Fruit fly (Drosophila melanogaster): ENCODE measurements around the gene Rab7.

Rab7 gene

DNA sequence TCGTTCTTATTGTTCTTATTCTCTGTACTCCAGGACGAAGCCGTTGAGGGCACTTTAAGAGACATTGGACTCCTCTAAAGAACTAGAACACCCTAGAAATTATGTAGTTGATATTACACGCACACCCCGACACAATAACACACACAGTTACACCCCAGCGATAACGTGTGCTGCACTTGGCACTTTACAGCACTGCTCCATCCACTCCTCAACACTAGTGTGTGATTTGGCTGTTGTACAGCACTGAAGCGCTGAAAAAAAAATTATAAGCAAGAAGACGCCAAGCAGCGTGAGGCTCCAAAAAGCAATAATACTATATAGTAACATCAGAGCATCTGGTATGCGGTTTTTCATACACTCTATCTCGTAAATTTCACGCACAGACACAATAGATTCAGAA, 31.9 kb upstream of the Rab7 start:
- TF ChIP-seq woc (GFP tag; optimal IDR thresholded peaks at IDR 0.05) (no peak), Dif (GFP tag; optimal IDR thresholded peaks at IDR 0.05; ENCODE audit: partially characterized antibody) (no peak), tai (GFP tag; optimal IDR thresholded peaks at IDR 0.05) (no peak), Hr78 (GFP tag; optimal IDR thresholded peaks at IDR 0.05) (no peak), sv (GFP tag; optimal IDR thresholded peaks at IDR 0.05) (no peak), Sp1 (GFP tag; optimal IDR thresholded peaks at IDR 0.05) (no peak), h (GFP tag; optimal IDR thresholded peaks at IDR 0.05) (no peak), jim (GFP tag; optimal IDR thresholded peaks at IDR 0.05) (no peak), Rel (GFP tag; optimal IDR thresholded peaks at IDR 0.05) (no peak), Rel (tag; optimal IDR thresholded peaks at IDR 0.05) (no peak), Vsx2 (GFP tag; optimal IDR thresholded peaks at IDR 0.05; ENCODE audit: partially characterized antibody) (no peak)

DNA sequence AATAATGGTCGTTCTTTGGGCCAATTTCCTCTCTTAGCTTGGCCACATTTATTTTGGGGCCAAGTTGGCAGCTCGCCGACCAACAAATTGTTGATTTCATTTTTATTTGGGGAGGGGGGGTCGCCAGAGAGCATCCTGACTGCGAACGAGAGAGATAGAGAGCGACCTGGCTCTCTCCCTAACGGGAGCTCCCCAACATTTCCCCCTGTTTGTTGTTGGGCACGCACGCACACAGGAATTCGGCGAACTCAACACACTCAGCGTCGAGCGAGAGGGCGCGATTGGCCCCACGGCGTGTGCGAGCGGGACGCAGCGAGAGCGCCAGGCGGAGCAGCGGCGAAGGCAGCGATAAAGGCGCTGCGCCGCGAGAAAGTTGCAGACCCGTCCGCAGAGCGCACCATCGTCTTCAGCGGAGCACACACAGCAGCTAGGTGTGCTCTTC, 30.0 kb upstream of the Rab7 start, which contains the start of gene CG31140:
Gene CG31140, plus strand, starts transcription at position 400 of the 442 bp plus-strand sequence.
- TF ChIP-seq HLH106 (tag; optimal IDR thresholded peaks at IDR 0.05), result no peak
- peak; percentile 26 for TF ChIP-seq Sp1 (GFP tag; optimal IDR thresholded peaks at IDR 0.05)
- no peak for TF ChIP-seq dmrt93B (GFP tag; optimal IDR thresholded peaks at IDR 0.05)
- TF ChIP-seq CrebA (GFP tag; optimal IDR thresholded peaks at IDR 0.05; ENCODE audit: borderline replicate concordance), result no peak
- TF ChIP-seq N (GFP tag; optimal IDR thresholded peaks at IDR 0.05), result no peak
- TF ChIP-seq Dif (GFP tag; optimal IDR thresholded peaks at IDR 0.05; ENCODE audit: partially characterized antibody), result peak; percentile 43
- TF ChIP-seq Mio (GFP tag; optimal IDR thresholded peaks at IDR 0.05), result no peak
- no peak for TF ChIP-seq tai (GFP tag; optimal IDR thresholded peaks at IDR 0.05)
- no peak for TF ChIP-seq psq (GFP tag; optimal IDR thresholded peaks at IDR 0.05)
- no peak for TF ChIP-seq woc (GFP tag; optimal IDR thresholded peaks at IDR 0.05)
- no peak for TF ChIP-seq Hnf4 (GFP tag; optimal IDR thresholded peaks at IDR 0.05)
- no peak for TF ChIP-seq sv (GFP tag; optimal IDR thresholded peaks at IDR 0.05)
- TF ChIP-seq GATAd (GFP tag; optimal IDR thresholded peaks at IDR 0.05), result no peak
- no peak for TF ChIP-seq brk (GFP tag; optimal IDR thresholded peaks at IDR 0.05)
- TF ChIP-seq fru (GFP tag; optimal IDR thresholded peaks at IDR 0.05), result no peak
- TF ChIP-seq pan (optimal IDR thresholded peaks at IDR 0.05), result no peak
- peak in 1 of 2 experiments; percentile 6 for TF ChIP-seq dl (GFP tag; optimal IDR thresholded peaks at IDR 0.05; ENCODE audit: insufficient read depth in 1 of 2, partially characterized antibody in 2 of 2)
- TF ChIP-seq lola (GFP tag; optimal IDR thresholded peaks at IDR 0.05), result no peak
- no peak for TF ChIP-seq Dfd (GFP tag; optimal IDR thresholded peaks at IDR 0.05)
- TF ChIP-seq Jra (GFP tag; optimal IDR thresholded peaks at IDR 0.05), result no peak
- no peak for TF ChIP-seq CG9705 (GFP tag; optimal IDR thresholded peaks at IDR 0.05)
- TF ChIP-seq h (GFP tag; optimal IDR thresholded peaks at IDR 0.05), result no peak
- no peak for TF ChIP-seq Hr78 (GFP tag; optimal IDR thresholded peaks at IDR 0.05)
- no peak for TF ChIP-seq Hr83 (GFP tag; optimal IDR thresholded peaks at IDR 0.05; ENCODE audit: poor library complexity, severe bottlenecking)
- TF ChIP-seq Rel (GFP tag; optimal IDR thresholded peaks at IDR 0.05), result no peak
- TF ChIP-seq Rel (tag; optimal IDR thresholded peaks at IDR 0.05), result peak; percentile 22
- TF ChIP-seq sage (GFP tag; optimal IDR thresholded peaks at IDR 0.05), result no peak
- TF ChIP-seq rgr (GFP tag; optimal IDR thresholded peaks at IDR 0.05), result peak; percentile 6
- no peak for TF ChIP-seq usp (GFP tag; optimal IDR thresholded peaks at IDR 0.05)
- TF ChIP-seq dsf (GFP tag; optimal IDR thresholded peaks at IDR 0.05; ENCODE audit: borderline replicate concordance), result no peak
- no peak for TF ChIP-seq ey (GFP tag; optimal IDR thresholded peaks at IDR 0.05)
- no peak for TF ChIP-seq OdsH (GFP tag; optimal IDR thresholded peaks at IDR 0.05)
- TF ChIP-seq Vsx2 (GFP tag; optimal IDR thresholded peaks at IDR 0.05; ENCODE audit: partially characterized antibody), result peak; percentile 10
- TF ChIP-seq Myc (optimal IDR thresholded peaks at IDR 0.05), result no peak
- no peak for TF ChIP-seq foxo (GFP tag; optimal IDR thresholded peaks at IDR 0.05)
- no peak for TF ChIP-seq jim (GFP tag; optimal IDR thresholded peaks at IDR 0.05)
- TF ChIP-seq Abd-B (GFP tag; optimal IDR thresholded peaks at IDR 0.05), result no peak
- TF ChIP-seq br (GFP tag; optimal IDR thresholded peaks at IDR 0.05), result no peak
- no peak for TF ChIP-seq CG32264 (GFP tag; optimal IDR thresholded peaks at IDR 0.05)
